Worm (Caenorhabditis elegans) whole organism, L1 larva: Measurements from ENCODE around the gene F54D5.4.

Experiments used
- C04F5.9 ChIP-seq: sonication (generic microtip); optimal IDR thresholded peaks from 2 replicates; lab custom pipeline; 2016; ENCODE audit warnings: missing genetic modification characterization, missing compliant biosample characterization
- F16B12.6 ChIP-seq: fragments of 150-350 bp; optimal IDR thresholded peaks from 2 replicates; lab custom pipeline; 2014; ENCODE audit warnings: missing biosample characterization, missing genetic modification characterization
- Y116A8C.19 ChIP-seq: sonication (generic microtip); optimal IDR thresholded peaks from 2 replicates; lab custom pipeline; 2016; ENCODE audit warnings: missing compliant biosample characterization, missing genetic modification characterization, borderline replicate concordance
- alr-1 ChIP-seq: fragments of 200-800 bp; sonication (Bioruptor generic); optimal IDR thresholded peaks from 2 replicates; lab custom pipeline; 2018; ENCODE audit warnings: borderline replicate concordance, mild to moderate bottlenecking, missing genetic modification characterization, missing compliant biosample characterization
- ama-1 ChIP-seq: fragments of 150-350 bp; optimal IDR thresholded peaks from 2 replicates; lab custom pipeline; 2014
- blmp-1 ChIP-seq: fragments of 150-350 bp; optimal IDR thresholded peaks from 2 replicates; lab custom pipeline; 2014; ENCODE audit warnings: missing biosample characterization, missing genetic modification characterization
- ceh-82 ChIP-seq, 3 experiments: fragments of 150-350 bp in 1 of 3; sonication (generic microtip) in 2 of 3; optimal IDR thresholded peaks; 2 replicates each; lab custom pipeline; 2014 to 2017; ENCODE audit warnings: missing biosample characterization in 3 of 3, missing genetic modification characterization in 3 of 3
- ceh-88 ChIP-seq: fragments of 200-800 bp; sonication (Bioruptor generic); IDR thresholded peaks from 2 replicates; pipeline ENCODE4 v1.3.6; 2022; ENCODE audit warnings: missing genetic modification characterization, missing compliant biosample characterization
- ceh-90 ChIP-seq: sonication (generic microtip); optimal IDR thresholded peaks from 2 replicates; lab custom pipeline; 2016; ENCODE audit warnings: missing genetic modification characterization, missing compliant biosample characterization
- ces-1 ChIP-seq: fragments of 150-350 bp; optimal IDR thresholded peaks from 2 replicates; lab custom pipeline; 2014; ENCODE audit warnings: missing biosample characterization, missing genetic modification reagents, missing genetic modification characterization
- dpl-1 ChIP-seq, 3 experiments: fragments of 150-350 bp in 2 of 3; sonication (generic microtip) in 1 of 3; optimal IDR thresholded peaks; 2 replicates each; lab custom pipeline; 2014 to 2017; ENCODE audit warnings: missing biosample characterization in 3 of 3, missing genetic modification characterization in 3 of 3, missing genetic modification reagents in 3 of 3
- dsc-1 ChIP-seq: sonication (generic microtip); optimal IDR thresholded peaks from 2 replicates; lab custom pipeline; 2016; ENCODE audit warnings: mild to moderate bottlenecking, missing genetic modification characterization, missing compliant biosample characterization
- efl-3 ChIP-seq: fragments of 200-800 bp; sonication (Bioruptor generic); optimal IDR thresholded peaks from 2 replicates; lab custom pipeline; 2018; ENCODE audit warnings: mild to moderate bottlenecking, missing genetic modification characterization, missing compliant biosample characterization
- egl-27 ChIP-seq, 2 experiments: fragments of 150-350 bp in 1 of 2; sonication (generic microtip); optimal IDR thresholded peaks; 3 replicates each; lab custom pipeline; 2017 to 2018; ENCODE audit warnings: missing biosample characterization in 2 of 2, missing genetic modification characterization in 2 of 2, missing genetic modification reagents in 2 of 2
- elt-2 ChIP-seq: sonication (generic microtip); optimal IDR thresholded peaks from 2 replicates; lab custom pipeline; 2016; ENCODE audit warnings: missing genetic modification characterization, mild to moderate bottlenecking, inconsistent platforms, missing compliant biosample characterization, missing genetic modification reagents
- elt-3 ChIP-seq, 6 experiments: fragments of 150-350 bp in 1 of 6; sonication (generic microtip); optimal IDR thresholded peaks; 2 replicates each; lab custom pipeline; 2017 to 2018; ENCODE audit warnings: missing biosample characterization in 6 of 6, missing genetic modification characterization in 6 of 6, inconsistent platforms in 1 of 6
- fkh-10 ChIP-seq: sonication (generic microtip); optimal IDR thresholded peaks from 2 replicates; lab custom pipeline; 2017; ENCODE audit warnings: missing biosample characterization, missing genetic modification reagents, missing genetic modification characterization
- fkh-4 ChIP-seq: sonication (generic microtip); optimal IDR thresholded peaks from 2 replicates; lab custom pipeline; 2016; ENCODE audit warnings: missing compliant biosample characterization, missing genetic modification characterization, borderline replicate concordance
- fkh-8 ChIP-seq: sonication (generic microtip); optimal IDR thresholded peaks from 2 replicates; lab custom pipeline; 2016; ENCODE audit warnings: mild to moderate bottlenecking, missing genetic modification characterization, missing compliant biosample characterization
- fos-1 ChIP-seq: fragments of 150-350 bp; optimal IDR thresholded peaks from 2 replicates; lab custom pipeline; 2014; ENCODE audit warnings: missing biosample characterization, missing genetic modification characterization
- grh-1 ChIP-seq: fragments of 200-800 bp; sonication (Bioruptor generic); IDR thresholded peaks from 2 replicates; pipeline ENCODE4 v1.3.6; 2022; ENCODE audit warnings: missing genetic modification reagents, missing genetic modification characterization, missing compliant biosample characterization
- irx-1 ChIP-seq: sonication (generic microtip); optimal IDR thresholded peaks from 2 replicates; lab custom pipeline; 2016; ENCODE audit warnings: missing genetic modification characterization, missing compliant biosample characterization
- jun-1 ChIP-seq: fragments of 150-350 bp; optimal IDR thresholded peaks from 2 replicates; lab custom pipeline; 2014; ENCODE audit warnings: missing biosample characterization, missing genetic modification reagents, missing genetic modification characterization
- lin-14 ChIP-seq: fragments of 200-800 bp; sonication (Bioruptor generic); optimal IDR thresholded peaks from 2 replicates; lab custom pipeline; 2018; ENCODE audit warnings: mild to moderate bottlenecking, missing genetic modification characterization, moderate library complexity, missing compliant biosample characterization
- lin-35 ChIP-seq, 2 experiments: fragments of 150-350 bp; optimal IDR thresholded peaks; 2 replicates each; lab custom pipeline; 2014; ENCODE audit warnings: missing biosample characterization in 2 of 2, missing genetic modification characterization in 2 of 2, missing genetic modification reagents in 2 of 2
- lir-3 ChIP-seq: sonication (generic microtip); optimal IDR thresholded peaks from 2 replicates; lab custom pipeline; 2016; ENCODE audit warnings: mild to moderate bottlenecking, missing genetic modification characterization, moderate library complexity, missing compliant biosample characterization; ENCODE audit not compliant: poor library complexity
- mef-2 ChIP-seq: fragments of 150-350 bp; optimal IDR thresholded peaks from 2 replicates; lab custom pipeline; 2014; ENCODE audit warnings: missing biosample characterization, missing genetic modification characterization
- mep-1 ChIP-seq: fragments of 150-350 bp; optimal IDR thresholded peaks from 2 replicates; lab custom pipeline; 2014; ENCODE audit warnings: missing biosample characterization, missing genetic modification characterization
- nhr-12 ChIP-seq: sonication (generic microtip); optimal IDR thresholded peaks from 2 replicates; lab custom pipeline; 2017; ENCODE audit warnings: missing biosample characterization, missing genetic modification characterization
- nhr-237 ChIP-seq: fragments of 150-350 bp; optimal IDR thresholded peaks from 2 replicates; lab custom pipeline; 2014; ENCODE audit warnings: missing biosample characterization, missing genetic modification characterization
- nhr-76 ChIP-seq: sonication (generic microtip); optimal IDR thresholded peaks from 2 replicates; lab custom pipeline; 2017; ENCODE audit warnings: missing biosample characterization, missing genetic modification characterization
- nhr-84 ChIP-seq: sonication (generic microtip); optimal IDR thresholded peaks from 2 replicates; lab custom pipeline; 2017; ENCODE audit warnings: missing biosample characterization, missing genetic modification characterization
- skn-1 ChIP-seq: fragments of 150-350 bp; optimal IDR thresholded peaks from 2 replicates; lab custom pipeline; 2014; ENCODE audit warnings: missing biosample characterization, missing genetic modification characterization
- snpc-4 ChIP-seq: fragments of 150-350 bp; optimal IDR thresholded peaks from 2 replicates; lab custom pipeline; 2014; ENCODE audit warnings: missing biosample characterization, missing genetic modification characterization
- snu-23 ChIP-seq: sonication (generic microtip); optimal IDR thresholded peaks from 2 replicates; lab custom pipeline; 2016; ENCODE audit warnings: missing genetic modification characterization, missing compliant biosample characterization
- sox-4 ChIP-seq: sonication (generic microtip); optimal IDR thresholded peaks from 2 replicates; lab custom pipeline; 2016; ENCODE audit warnings: missing genetic modification characterization, missing compliant biosample characterization
- unc-130 ChIP-seq: fragments of 150-350 bp; optimal IDR thresholded peaks from 2 replicates; lab custom pipeline; 2017; ENCODE audit warnings: missing biosample characterization, missing genetic modification characterization, inconsistent platforms
- unc-98 ChIP-seq: fragments of 200-800 bp; sonication (Bioruptor generic); IDR thresholded peaks from 2 replicates; pipeline ENCODE4 v1.3.6; 2022; ENCODE audit warnings: missing genetic modification characterization, missing compliant biosample characterization
- vab-15 ChIP-seq: sonication (generic microtip); optimal IDR thresholded peaks from 2 replicates; lab custom pipeline; 2017; ENCODE audit warnings: missing genotype, mild to moderate bottlenecking, missing genetic modification characterization, missing compliant biosample characterization
- xbp-1 ChIP-seq: sonication (generic microtip); optimal IDR thresholded peaks from 2 replicates; lab custom pipeline; 2016; ENCODE audit warnings: missing genetic modification characterization, missing compliant biosample characterization
- ztf-11 ChIP-seq, 2 experiments: sonication (generic microtip); optimal IDR thresholded peaks; 2 replicates each; lab custom pipeline; 2016 to 2017; ENCODE audit warnings: missing genetic modification characterization in 2 of 2, missing biosample characterization in 1 of 2, missing compliant biosample characterization in 1 of 2
- ztf-4 ChIP-seq: fragments of 150-350 bp; optimal IDR thresholded peaks from 2 replicates; lab custom pipeline; 2014; ENCODE audit warnings: missing biosample characterization, missing genetic modification characterization

Gene F54D5.4

ce11 chrII:11569213-11569868 is at the start of gene F54D5.4, which contains the start of gene F54D5.23:
Gene F54D5.4 (plus strand): TSS chrII:11569818.
Gene F54D5.23 (minus strand): TSS chrII:11569287.
- TF ChIP-seq mep-1 (tag; lab: Kevin White, UChicago) (no peak), elt-3 (tag; optimal IDR thresholded peaks at IDR 0.05; lab: Kevin White, UChicago) (no peak), nhr-84 (tag; lab: Kevin White, UChicago) (no peak), ceh-88 (no peak), ceh-90 (tag; lab: Kevin White, UChicago) (no peak), xbp-1 (no peak), ztf-11 (tag; optimal IDR thresholded peaks at IDR 0.05; lab: Kevin White, UChicago) (no peak), fos-1 (tag; lab: Kevin White, UChicago) (no peak), fkh-4 (no peak), ztf-4 (tag; lab: Kevin White, UChicago) (no peak), irx-1 (tag; lab: Kevin White, UChicago) (no peak), nhr-12 (tag; lab: Kevin White, UChicago) (no peak), unc-98 (GFP tag; lab: Robert Waterston, UW) (no peak), elt-2 (no peak)

ce11 chrII:11521300-11521699 is 48.3 kb upstream of the F54D5.4 start, which contains the start of gene Y62F5A.10:
Gene Y62F5A.10 (plus strand): TSS chrII:11521600.
- TF ChIP-seq efl-3 (GFP tag; lab: Kevin White, UChicago) (no peak), fkh-10 (GFP tag; lab: Kevin White, UChicago) (no peak), nhr-76 (tag; lab: Kevin White, UChicago) (no peak), egl-27 (tag; optimal IDR thresholded peaks at IDR 0.05; lab: Kevin White, UChicago) (no peak), mef-2 (no peak), jun-1 (tag; lab: Kevin White, UChicago) (no peak), snu-23 (no peak), fkh-4 (no peak), nhr-84 (tag; lab: Kevin White, UChicago) (no peak), nhr-237 (tag; lab: Kevin White, UChicago) (no peak), skn-1 (tag; lab: Kevin White, UChicago) (no peak), ama-1 (lab: Kevin White, UChicago) (no peak), blmp-1 (tag; lab: Kevin White, UChicago) (no peak), lin-14 (no peak), C04F5.9 (tag; lab: Kevin White, UChicago) (no peak), unc-130 (tag; lab: Kevin White, UChicago) (no peak), dpl-1 (GFP tag; optimal IDR thresholded peaks at IDR 0.05; lab: Kevin White, UChicago) (no peak), ces-1 (no peak), lin-35 (GFP tag; optimal IDR thresholded peaks at IDR 0.05; lab: Kevin White, UChicago) (no peak), vab-15 (tag; lab: Kevin White, UChicago) (no peak)

ce11 chrII:11526954-11527353 is 42.7 kb upstream of the F54D5.4 start, which contains the start of gene age-1:
Gene age-1 (minus strand): TSS chrII:11527054.
- no peak for TF ChIP-seq grh-1 (GFP tag; lab: Robert Waterston, UW)
- no peak for TF ChIP-seq sox-4 (tag; lab: Kevin White, UChicago)
- TF ChIP-seq snpc-4, result no peak
- TF ChIP-seq alr-1 (tag; lab: Kevin White, UChicago), result no peak
- no peak for TF ChIP-seq fos-1 (tag; lab: Kevin White, UChicago)
- TF ChIP-seq skn-1 (tag; lab: Kevin White, UChicago), result no peak
- TF ChIP-seq dpl-1 (GFP tag; optimal IDR thresholded peaks at IDR 0.05; lab: Kevin White, UChicago), result no peak
- no peak for TF ChIP-seq fkh-8 (tag; lab: Kevin White, UChicago)
- TF ChIP-seq Y116A8C.19 (tag; lab: Kevin White, UChicago), result no peak
- no peak for TF ChIP-seq ceh-82 (tag; optimal IDR thresholded peaks at IDR 0.05; lab: Kevin White, UChicago)
- no peak for TF ChIP-seq lir-3 (tag; lab: Kevin White, UChicago)
- no peak for TF ChIP-seq F16B12.6 (tag; lab: Kevin White, UChicago)
- TF ChIP-seq dsc-1 (tag; lab: Kevin White, UChicago), result no peak
- no peak for TF ChIP-seq nhr-76 (tag; lab: Kevin White, UChicago)
